Fruit fly (Drosophila melanogaster): ENCODE data around the gene CG34367.

The CG34367 gene

dm6 chr2L:10298306-10298705 is 55.4 kb downstream of the CG34367 start (continued):
- TF ChIP-seq ase (GFP tag; IDR thresholded peaks at IDR 0.05): no peak
- no peak for TF ChIP-seq crc (GFP tag; optimal IDR thresholded peaks at IDR 0.05)
- peak; percentile 37; the same call in 1 of the 2 replicates for TF ChIP-seq Dref (GFP tag; IDR thresholded peaks at IDR 0.05)
- no peak for TF ChIP-seq Rx (GFP tag; IDR thresholded peaks at IDR 0.05)
- TF ChIP-seq sim (GFP tag; IDR thresholded peaks at IDR 0.05): no peak
- no peak for TF ChIP-seq stc (GFP tag; IDR thresholded peaks at IDR 0.05)
- no peak for TF ChIP-seq chinmo (GFP tag; IDR thresholded peaks at IDR 0.05; ENCODE audit: partially characterized antibody)
- no peak for TF ChIP-seq Bteb2 (GFP tag; optimal IDR thresholded peaks at IDR 0.05)
- no peak for TF ChIP-seq trem (tag; optimal IDR thresholded peaks at IDR 0.05)
- TF ChIP-seq tna (GFP tag; IDR thresholded peaks at IDR 0.05; ENCODE audit: partially characterized antibody): peak; percentile 60
- TF ChIP-seq CG31224 (GFP tag; IDR thresholded peaks at IDR 0.05): no peak
- TF ChIP-seq CG6813 (GFP tag; optimal IDR thresholded peaks at IDR 0.05): no peak
- no peak for TF ChIP-seq CrebB (tag; optimal IDR thresholded peaks at IDR 0.05)
- TF ChIP-seq Lim3 (GFP tag; IDR thresholded peaks at IDR 0.05): no peak
- peak; percentile 65 for TF ChIP-seq CG1603 (tag; optimal IDR thresholded peaks at IDR 0.05)
- TF ChIP-seq hb (GFP tag; IDR thresholded peaks at IDR 0.05; ENCODE audit: partially characterized antibody): peak; percentile 88; the same call in 2 of the 3 replicates
- TF ChIP-seq eyg (GFP tag; optimal IDR thresholded peaks at IDR 0.05): no peak
- no peak for TF ChIP-seq CG8359 (GFP tag; optimal IDR thresholded peaks at IDR 0.05; ENCODE audit: borderline replicate concordance)
- TF ChIP-seq cad (GFP tag; optimal IDR thresholded peaks at IDR 0.05): no peak
- TF ChIP-seq CG17612 (GFP tag; IDR thresholded peaks at IDR 0.05): no peak
- TF ChIP-seq Sin3A (optimal IDR thresholded peaks at IDR 0.05): no peak
- TF ChIP-seq E2f1 (GFP tag; IDR thresholded peaks at IDR 0.05): no peak
- TF ChIP-seq tx (GFP tag; optimal IDR thresholded peaks at IDR 0.05): no peak
- TF ChIP-seq CG1647 (GFP tag; optimal IDR thresholded peaks at IDR 0.05): no peak
- TF ChIP-seq otp (GFP tag; IDR thresholded peaks at IDR 0.05): no peak
- TF ChIP-seq CG12299 (tag; optimal IDR thresholded peaks at IDR 0.05): no peak
- no peak for TF ChIP-seq tgo (GFP tag; IDR thresholded peaks at IDR 0.05)
- TF ChIP-seq Bdp1 (GFP tag; optimal IDR thresholded peaks at IDR 0.05): no peak
- peak; percentile 31 for TF ChIP-seq nerfin-1 (tag; optimal IDR thresholded peaks at IDR 0.05)
- TF ChIP-seq CG12659 (GFP tag; optimal IDR thresholded peaks at IDR 0.05): peak; percentile 74
- TF ChIP-seq CG7928 (GFP tag; optimal IDR thresholded peaks at IDR 0.05): no peak
- TF ChIP-seq Sox102F (GFP tag; optimal IDR thresholded peaks at IDR 0.05): no peak
- no peak for TF ChIP-seq lab (GFP tag; optimal IDR thresholded peaks at IDR 0.05)
- TF ChIP-seq Blimp-1 (GFP tag; optimal IDR thresholded peaks at IDR 0.05): no peak
- TF ChIP-seq CG10274 (GFP tag; optimal IDR thresholded peaks at IDR 0.05): no peak
- no peak for TF ChIP-seq CG10321 (GFP tag; IDR thresholded peaks at IDR 0.05)
- no peak for TF ChIP-seq CG10366 (GFP tag; IDR thresholded peaks at IDR 0.05)
- no peak for TF ChIP-seq CG17359 (tag; optimal IDR thresholded peaks at IDR 0.05)
- no peak for TF ChIP-seq tio (GFP tag; optimal IDR thresholded peaks at IDR 0.05)
- TF ChIP-seq Pdp1 (GFP tag; optimal IDR thresholded peaks at IDR 0.05): peak in 1 of 2 experiments; percentile 78
- no peak for TF ChIP-seq Doc2 (GFP tag; IDR thresholded peaks at IDR 0.05)
- no peak for TF ChIP-seq slbo (GFP tag; IDR thresholded peaks at IDR 0.05)
- no peak for TF ChIP-seq tll (GFP tag; optimal IDR thresholded peaks at IDR 0.05)
- TF ChIP-seq onecut (GFP tag; IDR thresholded peaks at IDR 0.05): no peak
- TF ChIP-seq mam (GFP tag; optimal IDR thresholded peaks at IDR 0.05): no peak
- TF ChIP-seq CG7556 (GFP tag; optimal IDR thresholded peaks at IDR 0.05): no peak
- no peak for TF ChIP-seq ash1 (GFP tag; optimal IDR thresholded peaks at IDR 0.05)
- no peak for TF ChIP-seq sna (GFP tag; IDR thresholded peaks at IDR 0.05; ENCODE audit: partially characterized antibody)
- TF ChIP-seq CG8765 (GFP tag; IDR thresholded peaks at IDR 0.05): no peak
- TF ChIP-seq CG3281 (GFP tag; optimal IDR thresholded peaks at IDR 0.05): no peak
- TF ChIP-seq CG30020 (tag; optimal IDR thresholded peaks at IDR 0.05): peak; percentile 65
- peak; percentile 95 for TF ChIP-seq sd (tag; optimal IDR thresholded peaks at IDR 0.05)

Measured in whole organism, embryonic.